Worm (Caenorhabditis elegans) whole organism, mixed stage, embryonic: ENCODE data around the gene cht-3.
A peak's percentile ranks its signal among the peaks of the same experiment; 100 is the strongest.

Experiments
- blmp-1 ChIP-seq: fragments of 150-350 bp; optimal IDR thresholded peaks from 2 replicates; lab custom pipeline; 2014; ENCODE audit warnings: missing biosample characterization, missing genetic modification characterization
- ces-1 ChIP-seq: fragments of 150-350 bp; optimal IDR thresholded peaks from 2 replicates; lab custom pipeline; 2014; ENCODE audit warnings: missing biosample characterization, missing genetic modification reagents, missing genetic modification characterization
- elt-1 ChIP-seq: sonication (generic microtip); optimal IDR thresholded peaks from 2 replicates; lab custom pipeline; 2017; ENCODE audit warnings: missing genetic modification characterization, mild to moderate bottlenecking, missing compliant biosample characterization, antibody characterized with exemption, moderate library complexity, borderline replicate concordance; ENCODE audit not compliant: insufficient read depth
- lsy-2 ChIP-seq: fragments of 150-350 bp; optimal IDR thresholded peaks from 2 replicates; lab custom pipeline; 2014; ENCODE audit warnings: missing biosample characterization, missing genetic modification characterization
- mab-5 ChIP-seq: fragments of 150-350 bp; optimal IDR thresholded peaks from 2 replicates; lab custom pipeline; 2014; ENCODE audit warnings: missing biosample characterization, missing genetic modification characterization
- nhr-2 ChIP-seq: fragments of 150-350 bp; optimal IDR thresholded peaks from 2 replicates; lab custom pipeline; 2014; ENCODE audit warnings: missing biosample characterization, missing genetic modification characterization
- nhr-237 ChIP-seq: fragments of 150-350 bp; optimal IDR thresholded peaks from 2 replicates; lab custom pipeline; 2014; ENCODE audit warnings: missing biosample characterization, missing genetic modification characterization
- pha-4 ChIP-seq: fragments of 150-350 bp; optimal IDR thresholded peaks from 2 replicates; lab custom pipeline; 2018; ENCODE audit warnings: missing biosample characterization, missing genetic modification reagents, missing genetic modification characterization
- snpc-4 ChIP-seq: fragments of 150-350 bp; optimal IDR thresholded peaks from 2 replicates; lab custom pipeline; 2014; ENCODE audit warnings: missing biosample characterization, missing genetic modification characterization
- sptf-1 ChIP-seq: sonication (generic microtip); optimal IDR thresholded peaks from 2 replicates; lab custom pipeline; 2017; ENCODE audit warnings: mild to moderate bottlenecking, missing genetic modification characterization, moderate library complexity, missing compliant biosample characterization
- tbx-8 ChIP-seq: fragments of 200-800 bp; sonication (Bioruptor generic); optimal IDR thresholded peaks from 2 replicates; lab custom pipeline; 2018; ENCODE audit warnings: mild to moderate bottlenecking, missing genetic modification characterization, moderate library complexity, missing compliant biosample characterization
- unc-39 ChIP-seq: fragments of 150-350 bp; optimal IDR thresholded peaks from 2 replicates; lab custom pipeline; 2014; ENCODE audit warnings: missing biosample characterization, missing genetic modification characterization
- unc-62 ChIP-seq: fragments of 150-350 bp; optimal IDR thresholded peaks from 2 replicates; lab custom pipeline; 2014; ENCODE audit warnings: missing biosample characterization, missing genetic modification reagents, missing genetic modification characterization
- ztf-11 ChIP-seq: fragments of 150-350 bp; optimal IDR thresholded peaks from 2 replicates; lab custom pipeline; 2014; ENCODE audit warnings: missing biosample characterization, missing genetic modification characterization

DNA sequence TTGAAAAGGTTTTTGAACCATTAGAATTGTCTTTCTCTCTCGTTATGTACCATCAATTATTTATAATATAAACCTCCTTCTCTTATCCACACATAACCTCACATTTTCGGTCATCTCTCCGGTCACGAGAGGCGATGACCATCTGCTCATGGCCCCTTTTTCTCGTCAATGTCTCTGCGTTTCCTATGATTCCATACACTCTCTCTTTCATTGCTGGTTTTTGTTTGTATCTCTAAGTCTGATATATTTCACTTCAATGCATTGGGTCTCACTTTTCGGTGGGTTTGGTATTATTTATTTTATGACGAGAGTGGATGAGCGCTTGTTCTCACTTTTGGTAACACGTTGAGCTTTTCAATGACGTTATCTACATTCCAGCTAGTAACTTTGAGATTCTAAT is 19.6 kb downstream of the cht-3 start:
- TF ChIP-seq tbx-8 (no peak), ztf-11 (tag; lab: Kevin White, UChicago) (no peak), blmp-1 (no peak), snpc-4 (no peak), nhr-237 (no peak), lsy-2 (peak; percentile 14), unc-39 (tag; lab: Kevin White, UChicago) (no peak), sptf-1 (tag; lab: Kevin White, UChicago) (peak; percentile 8), pha-4 (tag; lab: Kevin White, UChicago) (no peak), unc-62 (GFP tag; lab: Kevin White, UChicago) (peak; percentile 49), elt-1 (tag; lab: Kevin White, UChicago) (no peak), mab-5 (tag; lab: Kevin White, UChicago) (no peak), nhr-2 (peak; percentile 100), ces-1 (GFP tag; lab: Kevin White, UChicago) (peak; percentile 67)
